Worm (Caenorhabditis elegans) whole organism, L1 larva: ENCODE data around the gene msp-36.

Experiments used
- alr-1 ChIP-seq: fragments of 200-800 bp; sonication (Bioruptor generic); optimal IDR thresholded peaks from 2 replicates; lab custom pipeline; 2018; ENCODE audit warnings: borderline replicate concordance, mild to moderate bottlenecking, missing genetic modification characterization, missing compliant biosample characterization
- blmp-1 ChIP-seq: fragments of 150-350 bp; optimal IDR thresholded peaks from 2 replicates; lab custom pipeline; 2014; ENCODE audit warnings: missing biosample characterization, missing genetic modification characterization
- ceh-82 ChIP-seq, 3 experiments: fragments of 150-350 bp in 1 of 3; sonication (generic microtip) in 2 of 3; optimal IDR thresholded peaks; 2 replicates each; lab custom pipeline; 2014 to 2017; ENCODE audit warnings: missing biosample characterization in 3 of 3, missing genetic modification characterization in 3 of 3
- ces-1 ChIP-seq: fragments of 150-350 bp; optimal IDR thresholded peaks from 2 replicates; lab custom pipeline; 2014; ENCODE audit warnings: missing biosample characterization, missing genetic modification reagents, missing genetic modification characterization
- efl-1 ChIP-seq, 4 experiments: fragments of 150-350 bp; optimal IDR thresholded peaks in 3 of 4; peaks in 1 of 4; 1 replicate in 1 of 4; 2 replicates in 3 of 4; lab custom pipeline; 2014; ENCODE audit warnings: missing biosample characterization in 2 of 4, missing genetic modification characterization in 2 of 4, missing genetic modification reagents in 2 of 4
- efl-3 ChIP-seq: fragments of 200-800 bp; sonication (Bioruptor generic); optimal IDR thresholded peaks from 2 replicates; lab custom pipeline; 2018; ENCODE audit warnings: mild to moderate bottlenecking, missing genetic modification characterization, missing compliant biosample characterization
- egl-13 ChIP-seq: sonication (generic microtip); optimal IDR thresholded peaks from 2 replicates; lab custom pipeline; 2016; ENCODE audit warnings: missing genotype, missing genetic modification reagents, missing genetic modification characterization, missing compliant biosample characterization
- elt-3 ChIP-seq, 6 experiments: fragments of 150-350 bp in 1 of 6; sonication (generic microtip); optimal IDR thresholded peaks; 2 replicates each; lab custom pipeline; 2017 to 2018; ENCODE audit warnings: missing biosample characterization in 6 of 6, missing genetic modification characterization in 6 of 6, inconsistent platforms in 1 of 6
- ets-5 ChIP-seq: fragments of 200-800 bp; sonication (Bioruptor generic); IDR thresholded peaks from 2 replicates; pipeline ENCODE4 v1.3.6; 2022; ENCODE audit warnings: missing genetic modification characterization, missing compliant biosample characterization
- fkh-4 ChIP-seq: sonication (generic microtip); optimal IDR thresholded peaks from 2 replicates; lab custom pipeline; 2016; ENCODE audit warnings: missing compliant biosample characterization, missing genetic modification characterization, borderline replicate concordance
- fkh-8 ChIP-seq: sonication (generic microtip); optimal IDR thresholded peaks from 2 replicates; lab custom pipeline; 2016; ENCODE audit warnings: mild to moderate bottlenecking, missing genetic modification characterization, missing compliant biosample characterization
- hpl-2 ChIP-seq: fragments of 150-350 bp; optimal IDR thresholded peaks from 2 replicates; lab custom pipeline; 2014; ENCODE audit warnings: missing biosample characterization, missing genetic modification reagents, missing genetic modification characterization
- jun-1 ChIP-seq: fragments of 150-350 bp; optimal IDR thresholded peaks from 2 replicates; lab custom pipeline; 2014; ENCODE audit warnings: missing biosample characterization, missing genetic modification reagents, missing genetic modification characterization
- lin-15B ChIP-seq: fragments of 150-350 bp; sonication (generic microtip); optimal IDR thresholded peaks from 3 replicates; lab custom pipeline; 2014; ENCODE audit warnings: missing biosample characterization, missing genetic modification characterization
- mef-2 ChIP-seq: fragments of 150-350 bp; optimal IDR thresholded peaks from 2 replicates; lab custom pipeline; 2014; ENCODE audit warnings: missing biosample characterization, missing genetic modification characterization
- mep-1 ChIP-seq: fragments of 150-350 bp; optimal IDR thresholded peaks from 2 replicates; lab custom pipeline; 2014; ENCODE audit warnings: missing biosample characterization, missing genetic modification characterization
- nhr-11 ChIP-seq: fragments of 150-350 bp; optimal IDR thresholded peaks from 2 replicates; lab custom pipeline; 2014; ENCODE audit warnings: missing biosample characterization, missing genetic modification characterization
- nhr-20 ChIP-seq: sonication (generic microtip); optimal IDR thresholded peaks from 2 replicates; lab custom pipeline; 2016; ENCODE audit warnings: mild to moderate bottlenecking, missing genetic modification characterization, missing compliant biosample characterization
- nhr-28 ChIP-seq: fragments of 150-350 bp; optimal IDR thresholded peaks from 2 replicates; lab custom pipeline; 2014; ENCODE audit warnings: missing biosample characterization, missing genetic modification characterization
- nhr-47 ChIP-seq: sonication (generic microtip); optimal IDR thresholded peaks from 2 replicates; lab custom pipeline; 2016; ENCODE audit warnings: mild to moderate bottlenecking, missing genetic modification characterization, moderate library complexity, missing compliant biosample characterization
- nhr-71 ChIP-seq: sonication (generic microtip); optimal IDR thresholded peaks from 2 replicates; lab custom pipeline; 2016; ENCODE audit warnings: mild to moderate bottlenecking, missing genetic modification characterization, moderate library complexity, missing compliant biosample characterization
- nhr-76 ChIP-seq: sonication (generic microtip); optimal IDR thresholded peaks from 2 replicates; lab custom pipeline; 2017; ENCODE audit warnings: missing biosample characterization, missing genetic modification characterization
- nhr-84 ChIP-seq: sonication (generic microtip); optimal IDR thresholded peaks from 2 replicates; lab custom pipeline; 2017; ENCODE audit warnings: missing biosample characterization, missing genetic modification characterization
- nhr-85 ChIP-seq: sonication (generic microtip); peaks from one replicate; lab custom pipeline; 2016; ENCODE audit warnings: missing genetic modification characterization, inconsistent platforms, missing compliant biosample characterization
- nhr-90 ChIP-seq: sonication (generic microtip); optimal IDR thresholded peaks from 2 replicates; lab custom pipeline; 2016; ENCODE audit warnings: mild to moderate bottlenecking, missing genetic modification characterization, missing compliant biosample characterization; ENCODE audit not compliant: poor library complexity
- pax-3 ChIP-seq: fragments of 200-800 bp; sonication (Bioruptor generic); optimal IDR thresholded peaks from 2 replicates; lab custom pipeline; 2018; ENCODE audit warnings: mild to moderate bottlenecking, missing genetic modification characterization, moderate library complexity, missing compliant biosample characterization
- rnt-1 ChIP-seq: sonication (generic microtip); optimal IDR thresholded peaks from 2 replicates; lab custom pipeline; 2016; ENCODE audit warnings: mild to moderate bottlenecking, missing genetic modification characterization, moderate library complexity, missing compliant biosample characterization
- skn-1 ChIP-seq: fragments of 150-350 bp; optimal IDR thresholded peaks from 2 replicates; lab custom pipeline; 2014; ENCODE audit warnings: missing biosample characterization, missing genetic modification characterization
- snpc-4 ChIP-seq: fragments of 150-350 bp; optimal IDR thresholded peaks from 2 replicates; lab custom pipeline; 2014; ENCODE audit warnings: missing biosample characterization, missing genetic modification characterization
- snu-23 ChIP-seq: sonication (generic microtip); optimal IDR thresholded peaks from 2 replicates; lab custom pipeline; 2016; ENCODE audit warnings: missing genetic modification characterization, missing compliant biosample characterization
- sptf-1 ChIP-seq: fragments of 150-350 bp; optimal IDR thresholded peaks from 2 replicates; lab custom pipeline; 2014; ENCODE audit warnings: missing biosample characterization, missing genetic modification characterization
- swsn-7 ChIP-seq: sonication (generic microtip); optimal IDR thresholded peaks from 2 replicates; lab custom pipeline; 2016; ENCODE audit warnings: missing genetic modification characterization, missing compliant biosample characterization
- unc-86 ChIP-seq: sonication (generic microtip); optimal IDR thresholded peaks from 2 replicates; lab custom pipeline; 2016; ENCODE audit warnings: missing genetic modification characterization, missing compliant biosample characterization
- unc-98 ChIP-seq: fragments of 200-800 bp; sonication (Bioruptor generic); IDR thresholded peaks from 2 replicates; pipeline ENCODE4 v1.3.6; 2022; ENCODE audit warnings: missing genetic modification characterization, missing compliant biosample characterization
- zag-1 ChIP-seq: fragments of 150-350 bp; optimal IDR thresholded peaks from 2 replicates; lab custom pipeline; 2014; ENCODE audit warnings: missing biosample characterization, missing genetic modification characterization
- zip-4 ChIP-seq: fragments of 200-800 bp; sonication (Bioruptor generic); optimal IDR thresholded peaks from 2 replicates; lab custom pipeline; 2018; ENCODE audit warnings: mild to moderate bottlenecking, missing genetic modification characterization, moderate library complexity, missing compliant biosample characterization

Gene msp-36

ce11 chrIV:10111441-10111840 is 16.2 kb downstream of the msp-36 start, which contains the start of gene spch-1:
Gene spch-1 (minus strand): TSS chrIV:10111541.
- TF ChIP-seq nhr-85 (no peak), nhr-20 (tag; lab: Kevin White, UChicago) (no peak), hpl-2 (GFP tag; lab: Kevin White, UChicago) (no peak)

ce11 chrIV:10112570-10112969 is 17.3 kb downstream of the msp-36 start, which contains the start of gene nsph-3.2:
Gene nsph-3.2 (plus strand): TSS chrIV:10112870.
- TF ChIP-seq nhr-84 (tag; lab: Kevin White, UChicago) (no peak), nhr-28 (tag; lab: Kevin White, UChicago) (no peak), zip-4 (no peak), unc-86 (tag; lab: Kevin White, UChicago) (no peak), alr-1 (tag; lab: Kevin White, UChicago) (no peak), efl-3 (no peak), zag-1 (tag; lab: Kevin White, UChicago) (no peak), swsn-7 (tag; lab: Kevin White, UChicago) (no peak), nhr-11 (tag; lab: Kevin White, UChicago) (no peak), snpc-4 (no peak), hpl-2 (GFP tag; lab: Kevin White, UChicago) (no peak), mef-2 (tag; lab: Kevin White, UChicago) (no peak), unc-98 (GFP tag; lab: Robert Waterston, UW) (no peak), nhr-90 (tag; lab: Kevin White, UChicago) (no peak), ces-1 (GFP tag; lab: Kevin White, UChicago) (no peak), mep-1 (tag; lab: Kevin White, UChicago) (no peak), egl-13 (tag; lab: Kevin White, UChicago) (no peak), nhr-20 (tag; lab: Kevin White, UChicago) (no peak), ceh-82 (tag; optimal IDR thresholded peaks at IDR 0.05; lab: Kevin White, UChicago) (no peak), skn-1 (tag; lab: Kevin White, UChicago) (no peak)

DNA sequence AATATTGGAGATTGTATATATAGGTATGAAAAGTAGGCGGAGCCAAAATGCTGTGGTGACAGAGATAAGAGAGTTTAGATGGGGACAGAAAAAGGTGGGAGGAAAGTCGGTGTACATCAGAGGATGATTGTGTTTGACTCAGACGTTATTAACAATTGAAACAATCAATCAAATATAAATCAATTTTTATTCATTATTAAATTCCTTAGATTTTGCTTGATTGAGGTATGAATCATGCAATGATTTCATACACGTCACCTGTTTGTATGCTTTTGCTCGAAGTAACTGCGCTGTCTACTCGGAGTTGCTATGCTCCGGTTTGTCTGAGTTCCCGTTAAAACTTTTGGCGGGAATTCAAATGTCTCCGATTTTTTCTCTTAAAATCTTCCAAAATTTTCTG is 19.9 kb downstream of the msp-36 start, which contains the start of gene C04G2.10:
Gene C04G2.10 (plus strand): TSS at position 301 of the 400 bp plus-strand sequence.
- TF ChIP-seq fkh-8 (tag; lab: Kevin White, UChicago) = no peak
- TF ChIP-seq lin-15B (tag; lab: Kevin White, UChicago) = no peak

DNA sequence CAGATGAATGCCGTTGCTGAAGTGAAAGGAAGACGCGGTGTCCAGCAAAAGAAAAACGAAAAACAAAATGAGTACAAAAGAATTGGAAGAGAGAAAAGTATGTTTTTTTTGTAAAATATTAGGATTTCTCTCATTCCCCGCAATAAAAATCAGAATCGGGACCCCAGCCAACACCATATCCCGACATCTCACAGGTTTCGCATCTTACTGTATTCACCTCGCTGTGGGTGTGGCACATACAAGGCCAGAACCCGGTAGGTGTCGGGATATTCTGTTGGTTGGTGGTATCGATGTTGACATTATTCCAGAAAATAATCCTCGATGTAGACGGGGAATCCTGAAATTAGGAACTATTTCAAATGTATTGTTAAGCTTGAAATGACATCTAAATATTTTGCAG is 21.5 kb downstream of the msp-36 start:
- no peak for TF ChIP-seq nhr-28 (tag; lab: Kevin White, UChicago)
- no peak for TF ChIP-seq sptf-1 (tag; lab: Kevin White, UChicago)
- TF ChIP-seq blmp-1 = no peak
- TF ChIP-seq nhr-71 (tag; lab: Kevin White, UChicago) = no peak
- TF ChIP-seq snu-23 = no peak
- no peak for TF ChIP-seq fkh-4 (tag; lab: Kevin White, UChicago)
- TF ChIP-seq nhr-47 = no peak
- TF ChIP-seq efl-1 (optimal IDR thresholded peaks at IDR 0.05; lab: Kevin White, UChicago) = no peak
- TF ChIP-seq efl-1 (GFP tag; optimal IDR thresholded peaks at IDR 0.05 in 1 of 2; lab: Kevin White, UChicago) = no peak
- TF ChIP-seq elt-3 (tag; optimal IDR thresholded peaks at IDR 0.05; lab: Kevin White, UChicago) = no peak
- no peak for TF ChIP-seq lin-15B (tag; lab: Kevin White, UChicago)
- no peak for TF ChIP-seq nhr-76
- TF ChIP-seq jun-1 (tag; lab: Kevin White, UChicago) = no peak
- no peak for TF ChIP-seq ets-5 (GFP tag; lab: Robert Waterston, UW)
- no peak for TF ChIP-seq rnt-1 (tag; lab: Kevin White, UChicago)
- no peak for TF ChIP-seq swsn-7 (tag; lab: Kevin White, UChicago)
- TF ChIP-seq pax-3 (tag; lab: Kevin White, UChicago) = no peak
- no peak for TF ChIP-seq fkh-8 (tag; lab: Kevin White, UChicago)
